Worm (Caenorhabditis elegans) whole organism, young adult: Measurements from ENCODE around the gene abi-1.

Experiments used
- F52B5.7 ChIP-seq: sonication (generic microtip); optimal IDR thresholded peaks from 2 replicates; lab custom pipeline; 2016; ENCODE audit warnings: mild to moderate bottlenecking, missing genetic modification characterization, missing compliant biosample characterization
- F55B11.4 ChIP-seq: sonication (generic microtip); optimal IDR thresholded peaks from 2 replicates; lab custom pipeline; 2016; ENCODE audit warnings: missing compliant biosample characterization, missing genetic modification characterization, borderline replicate concordance; ENCODE audit not compliant: insufficient read depth
- ama-1 ChIP-seq, 3 experiments: fragments of 150-350 bp in 1 of 3; sonication (generic microtip) in 2 of 3; optimal IDR thresholded peaks; 2 replicates each; lab custom pipeline; 2014 to 2018; ENCODE audit warnings: missing biosample characterization in 2 of 3, missing genetic modification characterization in 2 of 3, missing genetic modification reagents in 2 of 3
- egl-44 ChIP-seq: fragments of 200-800 bp; sonication (Bioruptor generic); IDR thresholded peaks from 2 replicates; pipeline ENCODE4 v1.3.6; 2022; ENCODE audit warnings: missing genetic modification reagents, missing genetic modification characterization, missing compliant biosample characterization
- ets-4 ChIP-seq: fragments of 200-800 bp; sonication (Bioruptor generic); optimal IDR thresholded peaks from 2 replicates; lab custom pipeline; 2018; ENCODE audit warnings: mild to moderate bottlenecking, missing genetic modification characterization, missing compliant biosample characterization
- hmg-1.2 ChIP-seq: fragments of 200-800 bp; sonication (Bioruptor generic); IDR thresholded peaks from 2 replicates; pipeline ENCODE4 v1.3.6; 2022; ENCODE audit warnings: missing genetic modification reagents, missing genetic modification characterization, missing compliant biosample characterization
- madf-10 ChIP-seq: sonication (generic microtip); optimal IDR thresholded peaks from 2 replicates; lab custom pipeline; 2016; ENCODE audit warnings: mild to moderate bottlenecking, missing genetic modification characterization, missing compliant biosample characterization
- nfya-2 ChIP-seq: fragments of 200-800 bp; sonication (Bioruptor generic); IDR thresholded peaks from 2 replicates; pipeline ENCODE4 v1.3.6; 2022; ENCODE audit warnings: missing genetic modification reagents, missing genetic modification characterization, missing compliant biosample characterization
- snpc-4 ChIP-seq, 5 experiments: fragments of 150-350 bp in 1 of 5; sonication (generic microtip) in 4 of 5; optimal IDR thresholded peaks; 2 replicates each; lab custom pipeline; 2014 to 2018; ENCODE audit warnings: missing genetic modification characterization in 5 of 5, missing biosample characterization in 3 of 5, antibody characterized with exemption in 2 of 5, mild to moderate bottlenecking in 2 of 5, missing compliant biosample characterization in 2 of 5, missing genotype in 2 of 5, moderate library complexity in 2 of 5, missing genetic modification reagents in 1 of 5
- tbx-9 ChIP-seq: sonication (generic microtip); optimal IDR thresholded peaks from 2 replicates; lab custom pipeline; 2016; ENCODE audit warnings: borderline replicate concordance, missing genetic modification characterization, inconsistent platforms, missing compliant biosample characterization

ce11 chrIII:5683998-5684397 lies 8.5 kb downstream of the abi-1 start, which contains the start of gene rcan-1:
- no peak for TF ChIP-seq ets-4 (GFP tag; lab: Kevin White, UChicago)
- TF ChIP-seq F55B11.4 (tag; lab: Kevin White, UChicago), result no peak
- TF ChIP-seq egl-44 (GFP tag; lab: Robert Waterston, UW), result no peak
- TF ChIP-seq tbx-9 (tag; lab: Kevin White, UChicago), result no peak
- no peak for TF ChIP-seq ama-1 (optimal IDR thresholded peaks at IDR 0.05; lab: Kevin White, UChicago)
- TF ChIP-seq ama-1 (GFP tag; optimal IDR thresholded peaks at IDR 0.05; lab: Kevin White, UChicago), result no peak
- no peak for TF ChIP-seq hmg-1.2 (GFP tag; lab: Robert Waterston, UW)
- no peak for TF ChIP-seq F52B5.7 (tag; lab: Kevin White, UChicago)
- no peak for TF ChIP-seq nfya-2 (GFP tag; lab: Robert Waterston, UW)
- TF ChIP-seq snpc-4 (GFP tag; optimal IDR thresholded peaks at IDR 0.05; lab: Kevin White, UChicago), result no peak
- no peak for TF ChIP-seq snpc-4 (tag; optimal IDR thresholded peaks at IDR 0.05; lab: Kevin White, UChicago)
- no peak for TF ChIP-seq madf-10 (tag; lab: Kevin White, UChicago)
